Fruit fly (Drosophila melanogaster): Measurements from ENCODE around the gene CG42704.

CG42704 gene

DNA sequence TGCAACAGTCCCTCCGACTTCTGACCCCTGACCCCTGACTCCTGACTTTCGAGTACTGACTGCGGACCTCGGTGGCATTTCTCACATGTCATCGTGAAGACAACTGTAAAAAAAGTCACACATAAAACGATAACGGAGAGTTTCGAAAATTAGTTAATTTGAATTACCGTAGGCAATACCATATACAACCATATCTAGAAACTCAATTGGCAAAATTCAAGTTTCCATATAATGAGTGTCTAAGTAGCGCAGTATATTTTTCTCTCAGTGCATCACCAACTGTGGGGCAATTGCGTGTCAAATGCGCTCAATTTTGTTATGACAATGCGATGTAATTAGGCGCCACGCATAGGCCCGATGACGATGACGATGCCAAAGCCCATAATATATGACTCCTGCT, 2.6 kb downstream of the CG42704 start:
- peak in 1 of 2 experiments; percentile 18 for TF ChIP-seq Hr78 (GFP tag; optimal IDR thresholded peaks at IDR 0.05)
- peak; percentile 12 for TF ChIP-seq Sox102F (GFP tag; optimal IDR thresholded peaks at IDR 0.05)
- TF ChIP-seq wdn (GFP tag; IDR thresholded peaks at IDR 0.05) = no peak
- TF ChIP-seq CG12391 (tag; optimal IDR thresholded peaks at IDR 0.05) = peak; percentile 13
- TF ChIP-seq Atf6 (GFP tag; IDR thresholded peaks at IDR 0.05) = no peak
- TF ChIP-seq Neu2 (GFP tag; optimal IDR thresholded peaks at IDR 0.05; ENCODE audit: borderline replicate concordance) = no peak
- peak; percentile 84 for TF ChIP-seq sens (GFP tag)
- TF ChIP-seq fd96Cb (tag; optimal IDR thresholded peaks at IDR 0.05) = peak; percentile 17
- no peak for TF ChIP-seq CG9797 (GFP tag; optimal IDR thresholded peaks at IDR 0.05)
- peak; percentile 43 for TF ChIP-seq CG1603 (tag; optimal IDR thresholded peaks at IDR 0.05)
- 0 out of 3 replicates have a peak, but pooled peaks have one; percentile 4 for TF ChIP-seq ken (GFP tag; IDR thresholded peaks at IDR 0.05)
- peak; percentile 35 for TF ChIP-seq dmrt99B (tag; optimal IDR thresholded peaks at IDR 0.05)
- TF ChIP-seq prd (optimal IDR thresholded peaks at IDR 0.05) = no peak
- no peak; the same call in 2 of the 3 replicates for TF ChIP-seq prd (GFP tag; IDR thresholded peaks at IDR 0.05)
- no peak for TF ChIP-seq ind (GFP tag; optimal IDR thresholded peaks at IDR 0.05)
- 0 out of 2 replicates have a peak, but pooled peaks have one; percentile 17 for TF ChIP-seq CG9932 (GFP tag; IDR thresholded peaks at IDR 0.05)
- no peak for TF ChIP-seq CG12219 (GFP tag; optimal IDR thresholded peaks at IDR 0.05)
- peak; percentile 12 for TF ChIP-seq Oli (tag; optimal IDR thresholded peaks at IDR 0.05)
- TF ChIP-seq CG5180 (GFP tag; optimal IDR thresholded peaks at IDR 0.05) = no peak
- TF ChIP-seq CG15479 (GFP tag; optimal IDR thresholded peaks at IDR 0.05) = no peak
- TF ChIP-seq CG1792 (GFP tag; optimal IDR thresholded peaks at IDR 0.05) = no peak
- peak; percentile 37; the same call in 1 of the 2 replicates for TF ChIP-seq CG6689 (GFP tag; IDR thresholded peaks at IDR 0.05)
- TF ChIP-seq Xrp1 (GFP tag; IDR thresholded peaks at IDR 0.05) = peak; percentile 54; the same call in 1 of the 2 replicates
- TF ChIP-seq az2 (GFP tag; optimal IDR thresholded peaks at IDR 0.05) = peak; percentile 15
- TF ChIP-seq Hr51 (GFP tag; optimal IDR thresholded peaks at IDR 0.05) = no peak
- peak; percentile 61 for TF ChIP-seq Ets65A (GFP tag)
- TF ChIP-seq dmrt11E (tag; optimal IDR thresholded peaks at IDR 0.05) = peak; percentile 37
- TF ChIP-seq pnt (GFP tag; optimal IDR thresholded peaks at IDR 0.05) = peak; percentile 22
- TF ChIP-seq Camta (GFP tag; optimal IDR thresholded peaks at IDR 0.05) = no peak
- peak; percentile 47 for TF ChIP-seq gem (tag; optimal IDR thresholded peaks at IDR 0.05)
- TF ChIP-seq CG31441 (GFP tag; IDR thresholded peaks at IDR 0.05) = peak; percentile 24; the same call in 1 of the 2 replicates
- peak; percentile 8; the same call in 1 of the 2 replicates for TF ChIP-seq lmd (GFP tag; IDR thresholded peaks at IDR 0.05)
- TF ChIP-seq Xbp1 (GFP tag; optimal IDR thresholded peaks at IDR 0.05) = peak; percentile 12

DNA sequence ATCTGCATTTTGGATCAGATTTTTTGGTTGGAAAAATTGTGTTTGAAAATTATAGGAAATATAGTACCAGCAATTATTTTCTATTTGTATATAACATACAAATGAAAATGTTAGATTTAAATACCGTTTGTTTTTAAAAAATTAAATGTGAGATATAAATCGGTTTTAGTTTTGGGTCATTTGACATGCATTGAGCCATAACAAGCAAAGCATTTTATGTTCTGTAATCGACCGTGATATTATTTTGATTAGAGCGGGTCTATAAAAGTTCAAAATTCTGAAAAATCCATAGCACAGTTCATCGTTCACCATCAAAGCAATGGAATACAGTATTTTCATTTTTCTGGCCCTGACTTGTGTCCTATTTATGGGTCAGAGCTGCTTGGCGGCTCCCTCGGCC, 4.5 kb downstream of the CG42704 start, which contains the start of gene CG34337:
Gene CG34337, plus strand, starts transcription at position 301 of the 400 bp plus-strand sequence.
- no peak for TF ChIP-seq CG12299 (tag; optimal IDR thresholded peaks at IDR 0.05)
- TF ChIP-seq sens (GFP tag) = peak; percentile 1

DNA sequence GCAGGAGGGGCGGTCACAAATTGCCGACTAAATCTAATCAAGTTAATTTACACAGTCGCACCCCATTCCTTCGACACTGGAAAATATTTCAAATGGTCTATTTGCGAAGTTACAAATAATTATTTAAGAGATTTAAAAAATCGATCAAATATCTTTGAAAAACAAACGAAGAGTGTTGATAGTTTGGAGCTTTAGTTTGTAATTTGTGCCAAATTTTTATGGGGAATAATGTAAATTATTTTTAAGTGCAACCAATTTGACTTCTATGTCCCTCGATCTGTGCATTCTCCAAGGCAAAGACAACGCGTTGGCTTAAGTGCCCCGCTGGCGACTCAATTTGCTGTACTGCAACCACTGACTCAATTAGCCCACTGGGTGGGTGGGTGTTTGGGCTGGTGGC, 5.4 kb downstream of the CG42704 start:
- TF ChIP-seq nmo (GFP tag; optimal IDR thresholded peaks at IDR 0.05) (peak; percentile 70), Tbp (GFP tag; optimal IDR thresholded peaks at IDR 0.05) (no peak), sens (GFP tag) (peak; percentile 76), gem (tag; optimal IDR thresholded peaks at IDR 0.05) (peak; percentile 11)

DNA sequence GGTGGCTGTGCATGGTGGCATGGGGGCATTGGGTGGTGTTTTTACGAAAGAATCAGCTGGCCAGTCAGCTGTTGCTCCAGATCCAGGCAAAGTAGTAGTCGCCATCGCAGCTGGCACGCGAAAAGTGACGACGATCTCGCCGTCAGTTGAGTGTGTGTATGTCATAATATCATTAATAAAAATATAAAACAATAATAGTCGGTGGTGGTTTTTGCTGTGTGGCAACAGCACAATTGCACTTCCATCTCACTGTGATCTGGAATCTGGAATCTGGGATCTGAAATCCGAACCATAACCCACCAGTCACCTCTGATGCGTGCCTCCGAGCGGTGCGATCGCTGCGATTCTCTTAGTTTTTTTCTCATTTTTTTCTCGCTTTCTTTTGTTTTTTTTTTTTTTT, 5.8 kb downstream of the CG42704 start, which contains the start of gene rumpel:
Gene rumpel, plus strand, starts transcription at position 301 of the 400 bp plus-strand sequence.
- TF ChIP-seq YL-1 (GFP tag; optimal IDR thresholded peaks at IDR 0.05) = no peak
- no peak for TF ChIP-seq psq (GFP tag; optimal IDR thresholded peaks at IDR 0.05)
- TF ChIP-seq Blimp-1 (GFP tag; optimal IDR thresholded peaks at IDR 0.05) = no peak
- no peak for TF ChIP-seq disco-r (GFP tag; optimal IDR thresholded peaks at IDR 0.05)
- no peak for TF ChIP-seq so (GFP tag; IDR thresholded peaks at IDR 0.05)
- TF ChIP-seq Mes4 (GFP tag; optimal IDR thresholded peaks at IDR 0.05) = no peak
- no peak for TF ChIP-seq kni (GFP tag; optimal IDR thresholded peaks at IDR 0.05)
- TF ChIP-seq tna (GFP tag; IDR thresholded peaks at IDR 0.05; ENCODE audit: partially characterized antibody) = no peak
- TF ChIP-seq CG31388 (GFP tag; optimal IDR thresholded peaks at IDR 0.05) = no peak
- TF ChIP-seq HmgD (GFP tag; optimal IDR thresholded peaks at IDR 0.05) = no peak
- TF ChIP-seq CG43689 (GFP tag; IDR thresholded peaks at IDR 0.05) = no peak
- no peak for TF ChIP-seq jigr1 (GFP tag; IDR thresholded peaks at IDR 0.05)
- TF ChIP-seq CG9932 (GFP tag; IDR thresholded peaks at IDR 0.05) = no peak
